Fruit fly (Drosophila melanogaster): ENCODE measurements around the gene Ets65A.

DNA sequence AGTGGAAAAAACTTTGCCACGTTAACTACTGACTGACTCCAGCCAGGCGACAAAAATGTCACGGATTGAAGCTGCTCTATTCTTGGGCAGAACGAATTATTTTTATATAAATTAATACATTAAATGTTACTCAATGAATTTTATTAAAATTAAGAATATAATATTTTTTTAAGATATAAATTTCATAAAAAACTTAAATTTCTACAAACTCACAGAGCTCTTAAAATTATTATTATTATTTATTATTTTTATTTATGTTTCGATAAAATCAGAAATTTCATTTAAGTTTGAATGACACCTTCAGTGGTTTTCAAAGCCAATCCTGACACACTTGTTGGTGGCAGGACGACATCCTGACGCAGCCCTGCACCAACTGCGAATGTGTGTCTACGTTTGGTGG lies 12.3 kb upstream of the Ets65A start:
- TF ChIP-seq CG8478 (optimal IDR thresholded peaks at IDR 0.05) (no peak), CTCF (optimal IDR thresholded peaks at IDR 0.05) (no peak)

All from S2 (cell line).